Fruit fly (Drosophila melanogaster) whole organism, embryonic: Measurements from ENCODE around the gene mus201.

Experiments used
- Bteb2 ChIP-seq: fragments of 200-800 bp; sonication (Bioruptor generic); optimal IDR thresholded peaks from 2 replicates; lab custom pipeline; 2016; ENCODE audit warnings: missing biosample characterization, missing genetic modification characterization
- CG10209 ChIP-seq: fragments of 200-800 bp; sonication (Bioruptor generic); optimal IDR thresholded peaks from 3 replicates; lab custom pipeline; 2017; ENCODE audit warnings: missing biosample characterization, mild to moderate bottlenecking, missing genetic modification characterization, missing genetic modification reagents
- CG11723 ChIP-seq: fragments of 200-800 bp; sonication (Bioruptor generic); optimal IDR thresholded peaks from 2 replicates; lab custom pipeline; 2017; ENCODE audit warnings: missing biosample characterization, mild to moderate bottlenecking, missing genetic modification characterization
- CG1233 ChIP-seq: fragments of 200-800 bp; sonication (Bioruptor generic); optimal IDR thresholded peaks from 4 replicates; lab custom pipeline; 2018; ENCODE audit warnings: missing biosample characterization, mild to moderate bottlenecking, missing genetic modification characterization
- CG14710 ChIP-seq: fragments of 200-800 bp; sonication (Bioruptor generic); optimal IDR thresholded peaks from 3 replicates; lab custom pipeline; 2019; ENCODE audit warnings: missing biosample characterization, mild to moderate bottlenecking, missing genetic modification characterization, moderate library complexity
- CG15073 ChIP-seq: fragments of 200-800 bp; sonication (Bioruptor generic); optimal IDR thresholded peaks from 2 replicates; lab custom pipeline; 2016; ENCODE audit warnings: missing biosample characterization, missing genetic modification characterization
- CG16863 ChIP-seq: fragments of 200-800 bp; sonication (Bioruptor generic); optimal IDR thresholded peaks from 3 replicates; lab custom pipeline; 2016; ENCODE audit warnings: missing biosample characterization, missing genetic modification characterization
- CG18476 ChIP-seq: fragments of 200-800 bp; sonication (Bioruptor generic); optimal IDR thresholded peaks from 2 replicates; lab custom pipeline; 2016; ENCODE audit warnings: missing biosample characterization, mild to moderate bottlenecking, missing genetic modification characterization
- CG3163 ChIP-seq: fragments of 200-800 bp; sonication (Bioruptor generic); optimal IDR thresholded peaks from 3 replicates; lab custom pipeline; 2016; ENCODE audit warnings: missing biosample characterization, missing genetic modification characterization
- CG4617 ChIP-seq: fragments of 200-800 bp; sonication (Bioruptor generic); optimal IDR thresholded peaks from 3 replicates; lab custom pipeline; 2016; ENCODE audit warnings: missing biosample characterization, missing genetic modification characterization, borderline replicate concordance
- CG7963 ChIP-seq: fragments of 200-800 bp; sonication (Bioruptor generic); IDR thresholded peaks from 3 replicates; pipeline ENCODE4 v1.3.6; 2022; ENCODE audit warnings: missing biosample characterization, missing genetic modification characterization; ENCODE audit not compliant: partially characterized antibody
- CG8290 ChIP-seq, 3 experiments: fragments of 200-800 bp; sonication (Bioruptor generic); optimal IDR thresholded peaks; 2 replicates each; lab custom pipeline; 2016 to 2019; ENCODE audit warnings: missing biosample characterization in 3 of 3, missing genetic modification characterization in 3 of 3, mild to moderate bottlenecking in 2 of 3, moderate library complexity in 1 of 3
- CG9215 ChIP-seq: fragments of 200-800 bp; sonication (Bioruptor generic); IDR thresholded peaks from 2 replicates; pipeline ENCODE4 v1.3.6; 2022; ENCODE audit warnings: missing biosample characterization, missing genetic modification characterization
- Dp ChIP-seq: fragments of 200-800 bp; sonication (Bioruptor generic); optimal IDR thresholded peaks from 2 replicates; lab custom pipeline; 2018; ENCODE audit warnings: missing biosample characterization, mild to moderate bottlenecking, missing genetic modification characterization, moderate library complexity
- Dref ChIP-seq: fragments of 200-800 bp; sonication (Bioruptor generic); IDR thresholded peaks from 2 replicates; pipeline ENCODE4 v1.3.6; 2022; ENCODE audit warnings: missing biosample characterization, missing genetic modification characterization
- Drgx ChIP-seq: fragments of 200-800 bp; sonication (Bioruptor generic); IDR thresholded peaks from 2 replicates; pipeline ENCODE4 v1.3.6; 2022; ENCODE audit warnings: missing biosample characterization, missing genetic modification characterization
- Elba2 ChIP-seq: fragments of 200-800 bp; sonication (Bioruptor generic); optimal IDR thresholded peaks from 3 replicates; lab custom pipeline; 2016; ENCODE audit warnings: missing biosample characterization, missing genetic modification characterization
- Ets97D ChIP-seq: fragments of 200-800 bp; sonication (Bioruptor generic); optimal IDR thresholded peaks from 3 replicates; lab custom pipeline; 2016; ENCODE audit warnings: missing biosample characterization, missing genetic modification characterization
- HmgD ChIP-seq: fragments of 200-800 bp; sonication (Bioruptor generic); optimal IDR thresholded peaks from 3 replicates; lab custom pipeline; 2016; ENCODE audit warnings: missing biosample characterization, missing genetic modification characterization
- HmgZ ChIP-seq: fragments of 200-800 bp; sonication (Bioruptor generic); optimal IDR thresholded peaks from 2 replicates; lab custom pipeline; 2018; ENCODE audit warnings: missing biosample characterization, mild to moderate bottlenecking, missing genetic modification characterization
- Hsf ChIP-seq: fragments of 200-800 bp; sonication (Bioruptor generic); optimal IDR thresholded peaks from 3 replicates; lab custom pipeline; 2016; ENCODE audit warnings: missing biosample characterization, missing genetic modification characterization
- Kr ChIP-seq: fragments of 200-800 bp; sonication (Bioruptor generic); optimal IDR thresholded peaks from 2 replicates; lab custom pipeline; 2017; ENCODE audit warnings: missing biosample characterization, mild to moderate bottlenecking, missing genetic modification characterization
- NC2β ChIP-seq: fragments of 200-800 bp; sonication (Bioruptor generic); optimal IDR thresholded peaks from 2 replicates; lab custom pipeline; 2016; ENCODE audit warnings: missing biosample characterization, missing genetic modification characterization
- Rx ChIP-seq: fragments of 200-800 bp; sonication (Bioruptor generic); IDR thresholded peaks from 2 replicates; pipeline ENCODE4 v1.3.6; 2022; ENCODE audit warnings: missing biosample characterization, missing genetic modification characterization
- Ssrp ChIP-seq: fragments of 200-800 bp; sonication (Bioruptor generic); optimal IDR thresholded peaks from 2 replicates; lab custom pipeline; 2018; ENCODE audit warnings: missing biosample characterization, mild to moderate bottlenecking, missing genetic modification characterization, moderate library complexity
- Taf1 ChIP-seq: fragments of 200-800 bp; sonication (Bioruptor generic); IDR thresholded peaks from 2 replicates; pipeline ENCODE4 v1.3.6; 2022; ENCODE audit warnings: missing biosample characterization, missing genetic modification characterization
- Vsx1 ChIP-seq: fragments of 200-800 bp; sonication (Bioruptor generic); optimal IDR thresholded peaks from 2 replicates; lab custom pipeline; 2017; ENCODE audit warnings: missing biosample characterization, mild to moderate bottlenecking, missing genetic modification characterization, missing genetic modification reagents
- chif ChIP-seq, 2 experiments: fragments of 200-800 bp; sonication (Bioruptor generic); optimal IDR thresholded peaks; 3 replicates each; lab custom pipeline; 2016; ENCODE audit warnings: missing biosample characterization in 2 of 2, missing genetic modification characterization in 2 of 2
- chinmo ChIP-seq: fragments of 200-800 bp; sonication (Bioruptor generic); IDR thresholded peaks from 4 replicates; pipeline ENCODE4 v1.3.6; 2022; ENCODE audit warnings: missing biosample characterization, missing genetic modification characterization; ENCODE audit not compliant: partially characterized antibody
- dan ChIP-seq: fragments of 200-800 bp; sonication (Bioruptor generic); IDR thresholded peaks from 2 replicates; pipeline ENCODE4 v1.3.6; 2022; ENCODE audit warnings: missing biosample characterization, missing genetic modification characterization
- disco-r ChIP-seq: fragments of 200-800 bp; sonication (Bioruptor generic); optimal IDR thresholded peaks from 2 replicates; lab custom pipeline; 2016; ENCODE audit warnings: missing biosample characterization, missing genetic modification characterization
- dysf ChIP-seq: fragments of 200-800 bp; sonication (Bioruptor generic); IDR thresholded peaks from 3 replicates; pipeline ENCODE4 v1.3.6; 2022; ENCODE audit warnings: missing biosample characterization, missing genetic modification characterization
- ems ChIP-seq: fragments of 200-800 bp; sonication (Bioruptor generic); optimal IDR thresholded peaks from 3 replicates; lab custom pipeline; 2016; ENCODE audit warnings: missing biosample characterization, missing genetic modification characterization
- lbe ChIP-seq: fragments of 200-800 bp; sonication (Bioruptor generic); optimal IDR thresholded peaks from 2 replicates; lab custom pipeline; 2016; ENCODE audit warnings: missing biosample characterization, mild to moderate bottlenecking, missing genetic modification characterization
- lilli ChIP-seq: fragments of 200-800 bp; sonication (Bioruptor generic); optimal IDR thresholded peaks from 3 replicates; lab custom pipeline; 2016; ENCODE audit warnings: missing biosample characterization, missing genetic modification characterization
- nau ChIP-seq: fragments of 200-800 bp; sonication (Bioruptor generic); optimal IDR thresholded peaks from 3 replicates; lab custom pipeline; 2017; ENCODE audit warnings: missing biosample characterization, mild to moderate bottlenecking, missing genetic modification characterization, missing genetic modification reagents
- nmo ChIP-seq: fragments of 200-800 bp; sonication (Bioruptor generic); optimal IDR thresholded peaks from 2 replicates; lab custom pipeline; 2018; ENCODE audit warnings: missing biosample characterization, mild to moderate bottlenecking, missing genetic modification characterization, moderate library complexity
- onecut ChIP-seq: fragments of 200-800 bp; sonication (Bioruptor generic); IDR thresholded peaks from 2 replicates; pipeline ENCODE4 v1.3.6; 2022; ENCODE audit warnings: missing biosample characterization, missing genetic modification characterization
- pan ChIP-seq, 4 experiments: fragments of >200 bp in 3 of 4; fragments of 200-800 bp in 1 of 4; sonication (Bioruptor generic) in 1 of 4; optimal IDR thresholded peaks in 3 of 4; IDR thresholded peaks in 1 of 4; 2 replicates each; pipeline versions ENCODE4 v1.3.6 to Lab custom; 2017 to 2022; ENCODE audit warnings: missing biosample characterization in 2 of 4, missing genetic modification characterization in 2 of 4, mixed read lengths in 1 of 4
- pnt ChIP-seq: fragments of 200-800 bp; sonication (Bioruptor generic); optimal IDR thresholded peaks from 3 replicates; lab custom pipeline; 2016; ENCODE audit warnings: missing biosample characterization, missing genetic modification characterization
- row ChIP-seq: fragments of 200-800 bp; sonication (Bioruptor generic); IDR thresholded peaks from 3 replicates; pipeline ENCODE4 v1.3.6; 2022; ENCODE audit warnings: missing biosample characterization, missing genetic modification characterization
- sim ChIP-seq: fragments of 200-800 bp; sonication (Bioruptor generic); IDR thresholded peaks from 2 replicates; pipeline ENCODE4 v1.3.6; 2022; ENCODE audit warnings: missing biosample characterization, missing genetic modification characterization
- slp2 ChIP-seq: fragments of 200-800 bp; sonication (Bioruptor generic); optimal IDR thresholded peaks from 2 replicates; lab custom pipeline; 2016; ENCODE audit warnings: missing biosample characterization, missing genetic modification characterization
- stwl ChIP-seq: fragments of 200-800 bp; sonication (Bioruptor generic); optimal IDR thresholded peaks from 3 replicates; lab custom pipeline; 2018; ENCODE audit warnings: missing biosample characterization, mild to moderate bottlenecking, missing genetic modification characterization, moderate library complexity
- unpg ChIP-seq: fragments of 200-800 bp; sonication (Bioruptor generic); optimal IDR thresholded peaks from 3 replicates; lab custom pipeline; 2018; ENCODE audit warnings: missing biosample characterization, mild to moderate bottlenecking, missing genetic modification characterization, moderate library complexity
- vnd ChIP-seq: fragments of 200-800 bp; sonication (Bioruptor generic); IDR thresholded peaks from 3 replicates; pipeline ENCODE4 v1.3.6; 2022; ENCODE audit warnings: missing biosample characterization, missing genetic modification characterization; ENCODE audit not compliant: partially characterized antibody

The mus201 gene

dm6 chr2L:8403286-8404270, 34.4 kb upstream of the mus201 start, which contains the start of gene emb (continued):
- TF ChIP-seq Ssrp (tag; lab: Kevin White, UChicago) (peak; percentile 33), NC2β (GFP tag; lab: Kevin White, UChicago) (peak; percentile 47), HmgD (GFP tag; lab: Kevin White, UChicago) (peak; percentile 90), Dp (peak; percentile 65), CG10209 (GFP tag; lab: Kevin White, UChicago) (peak; percentile 13), Vsx1 (GFP tag; lab: Kevin White, UChicago) (no peak), CG11723 (GFP tag; lab: Kevin White, UChicago) (no peak), chinmo (GFP tag; lab: Robert Waterston, UW) (peak; percentile 98), CG9215 (peak; percentile 17; the same call in 1 of the 2 replicates), Taf1 (GFP tag; lab: Robert Waterston, UW) (0 out of 2 replicates have a peak, but pooled peaks have one; percentile 24), nau (GFP tag; lab: Kevin White, UChicago) (no peak), onecut (GFP tag; lab: Robert Waterston, UW) (peak; percentile 1; the same call in 1 of the 2 replicates), HmgZ (tag; lab: Kevin White, UChicago) (peak; percentile 66), disco-r (GFP tag; lab: Kevin White, UChicago) (peak; percentile 34), CG14710 (tag; lab: Kevin White, UChicago) (peak; percentile 97), Rx (GFP tag; lab: Robert Waterston, UW) (0 out of 2 replicates have a peak, but pooled peaks have one; percentile 25), stwl (tag; lab: Kevin White, UChicago) (peak; percentile 98), ems (peak; percentile 41), nmo (GFP tag; lab: Kevin White, UChicago) (peak; percentile 77), dysf (GFP tag; lab: Robert Waterston, UW) (peak; percentile 57; the same call in 2 of the 3 replicates), Drgx (peak; percentile 39; the same call in 1 of the 2 replicates), lbe (GFP tag; lab: Kevin White, UChicago) (peak; percentile 7), dan (GFP tag; lab: Robert Waterston, UW) (no peak), Kr (GFP tag; lab: Kevin White, UChicago) (no peak), CG7963 (GFP tag; lab: Robert Waterston, UW) (peak; percentile 99), Hsf (GFP tag; lab: Kevin White, UChicago) (peak; percentile 40), row (GFP tag; lab: Robert Waterston, UW) (peak; percentile 76), sim (no peak), Elba2 (peak; percentile 14), vnd (peak; percentile 97), CG8290 (GFP tag; optimal IDR thresholded peaks at IDR 0.05; lab: Kevin White, UChicago) (peak; percentile 95), CG8290 (tag; optimal IDR thresholded peaks at IDR 0.05; lab: Kevin White, UChicago) (peak in 1 of 2 experiments; percentile 93), CG16863 (peak; percentile 1), CG3163 (GFP tag; lab: Kevin White, UChicago) (peak; percentile 24), unpg (GFP tag; lab: Kevin White, UChicago) (no peak), CG4617 (GFP tag; lab: Kevin White, UChicago) (peak; percentile 61), chif (GFP tag; optimal IDR thresholded peaks at IDR 0.05; lab: Kevin White, UChicago) (peak; percentile 47 to 52), Ets97D (GFP tag; lab: Kevin White, UChicago) (peak; percentile 95), CG18476 (GFP tag; lab: Kevin White, UChicago) (peak; percentile 41), slp2 (peak; percentile 27), CG15073 (GFP tag; lab: Kevin White, UChicago) (no peak), Dref (peak; percentile 99), Bteb2 (GFP tag; lab: Kevin White, UChicago) (peak; percentile 14), pnt (GFP tag; lab: Kevin White, UChicago) (no peak), lilli (GFP tag; lab: Kevin White, UChicago) (peak; percentile 67), CG1233 (GFP tag; lab: Kevin White, UChicago) (peak; percentile 40), pan (optimal IDR thresholded peaks at IDR 0.05; lab: Kevin White, UChicago) (no peak), pan (GFP tag; optimal IDR thresholded peaks at IDR 0.05 in 1 of 2, IDR thresholded peaks at IDR 0.05 in 1 of 2) (peak in 1 of 2 experiments; percentile 42)
